Fruit fly (Drosophila melanogaster): ENCODE data around the gene CG45081.

CG45081 gene

dm6 chr3L:19264141-19264487 is 1.7 kb upstream of the CG45081 start, which contains the start of gene Max (continued):
- TF ChIP-seq lz (GFP tag; optimal IDR thresholded peaks at IDR 0.05) (peak; percentile 42), dac (GFP tag; optimal IDR thresholded peaks at IDR 0.05) (peak; percentile 1), Ets21C (GFP tag; optimal IDR thresholded peaks at IDR 0.05) (no peak), CG6163 (GFP tag; IDR thresholded peaks at IDR 0.05) (peak; percentile 73), esn (GFP tag; optimal IDR thresholded peaks at IDR 0.05) (peak; percentile 62), CG34406 (GFP tag; optimal IDR thresholded peaks at IDR 0.05) (peak; percentile 66), CG6854 (GFP tag; optimal IDR thresholded peaks at IDR 0.05) (peak; percentile 3), Lpt (GFP tag; optimal IDR thresholded peaks at IDR 0.05) (peak; percentile 42), vri (GFP tag; optimal IDR thresholded peaks at IDR 0.05) (no peak), net (GFP tag; optimal IDR thresholded peaks at IDR 0.05) (peak; percentile 43), salr (GFP tag; optimal IDR thresholded peaks at IDR 0.05) (peak in 1 of 2 experiments; percentile 32), CG32006 (GFP tag; optimal IDR thresholded peaks at IDR 0.05) (peak; percentile 62), cyc (GFP tag; optimal IDR thresholded peaks at IDR 0.05) (peak; percentile 23), CG11902 (GFP tag; optimal IDR thresholded peaks at IDR 0.05) (peak; percentile 31), Blimp-1 (GFP tag; optimal IDR thresholded peaks at IDR 0.05) (peak; percentile 13)

dm6 chr3L:19268720-19269401 is 3.0 kb downstream of the CG45081 start, which contains the start of the genes Aldh7A1 and CG14085:
Gene Aldh7A1, minus strand, starts transcription at chr3L:19268913.
Gene CG14085, plus strand, starts transcription at chr3L:19269351.
- TF ChIP-seq CG9139 (GFP tag; optimal IDR thresholded peaks at IDR 0.05) (no peak), vri (GFP tag; optimal IDR thresholded peaks at IDR 0.05) (peak; percentile 40), OdsH (GFP tag; optimal IDR thresholded peaks at IDR 0.05) (no peak), CG10669 (GFP tag; optimal IDR thresholded peaks at IDR 0.05) (no peak), CG6276 (GFP tag; optimal IDR thresholded peaks at IDR 0.05) (no peak), CG11762 (GFP tag; optimal IDR thresholded peaks at IDR 0.05; ENCODE audit: insufficient read depth) (no peak), Sox14 (GFP tag; optimal IDR thresholded peaks at IDR 0.05) (peak; percentile 51), CG8632 (GFP tag; optimal IDR thresholded peaks at IDR 0.05) (no peak), Hr39 (GFP tag; optimal IDR thresholded peaks at IDR 0.05) (no peak), CG3919 (GFP tag; optimal IDR thresholded peaks at IDR 0.05) (peak; percentile 29), svp (GFP tag) (peak; percentile 97), topi (GFP tag; optimal IDR thresholded peaks at IDR 0.05) (peak; percentile 9), Sox102F (GFP tag; optimal IDR thresholded peaks at IDR 0.05) (peak; percentile 3), Eip78C (GFP tag) (peak; percentile 60), Ets96B (tag; optimal IDR thresholded peaks at IDR 0.05) (no peak), eg (GFP tag; IDR thresholded peaks at IDR 0.05) (peak; percentile 39; the same call in 1 of the 3 replicates), CG16779 (tag; optimal IDR thresholded peaks at IDR 0.05) (no peak)

DNA sequence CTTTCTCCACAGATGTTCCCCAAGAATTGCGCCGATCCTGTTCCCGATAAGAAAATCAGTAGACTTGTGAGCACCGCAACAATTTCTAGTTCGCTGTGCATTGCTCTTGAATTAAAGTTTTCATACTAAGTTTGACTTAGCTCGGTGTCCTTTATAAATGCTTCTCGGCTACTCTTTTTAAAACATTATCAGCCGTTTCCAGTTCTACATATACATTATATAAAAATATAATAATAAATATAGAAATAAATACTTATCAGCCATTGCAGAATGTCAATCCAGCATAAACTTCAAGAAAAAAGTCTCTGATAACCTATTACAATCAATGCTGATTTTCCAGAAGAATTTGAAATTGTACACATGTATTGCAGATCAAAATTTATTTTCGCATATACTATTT is 4.7 kb downstream of the CG45081 start, which contains the start of gene CG14088:
CG14088 (minus strand) TSS at position 101 of the 400 bp plus-strand sequence.
- TF ChIP-seq pdm3 (GFP tag; optimal IDR thresholded peaks at IDR 0.05) (no peak), achi (GFP tag; optimal IDR thresholded peaks at IDR 0.05) (no peak)

- TF ChIP-seq CG8119 (GFP tag; IDR thresholded peaks at IDR 0.05) = no peak
- no peak for TF ChIP-seq Eip75B (GFP tag; optimal IDR thresholded peaks at IDR 0.05)
- TF ChIP-seq CG1621 (tag; optimal IDR thresholded peaks at IDR 0.05) = no peak
- no peak for TF ChIP-seq Hr38 (GFP tag; optimal IDR thresholded peaks at IDR 0.05)
- no peak for TF ChIP-seq CG7368 (GFP tag; optimal IDR thresholded peaks at IDR 0.05)
- TF ChIP-seq CG9139 (GFP tag; optimal IDR thresholded peaks at IDR 0.05) = no peak
- no peak for TF ChIP-seq CG4318 (GFP tag; optimal IDR thresholded peaks at IDR 0.05)
- TF ChIP-seq Hr39 (GFP tag; optimal IDR thresholded peaks at IDR 0.05) = no peak
- no peak for TF ChIP-seq CG34406 (GFP tag; optimal IDR thresholded peaks at IDR 0.05)
- no peak for TF ChIP-seq CG11902 (GFP tag; optimal IDR thresholded peaks at IDR 0.05)
- TF ChIP-seq CG31627 (GFP tag; optimal IDR thresholded peaks at IDR 0.05) = no peak
- no peak for TF ChIP-seq CG11762 (GFP tag; optimal IDR thresholded peaks at IDR 0.05; ENCODE audit: insufficient read depth)
- TF ChIP-seq OdsH (GFP tag; optimal IDR thresholded peaks at IDR 0.05) = no peak
- no peak for TF ChIP-seq achi (GFP tag; optimal IDR thresholded peaks at IDR 0.05)
- no peak for TF ChIP-seq Blimp-1 (GFP tag; optimal IDR thresholded peaks at IDR 0.05)
- TF ChIP-seq CG6854 (GFP tag; optimal IDR thresholded peaks at IDR 0.05) = no peak
- no peak for TF ChIP-seq acj6 (GFP tag; optimal IDR thresholded peaks at IDR 0.05)
- TF ChIP-seq Smox (GFP tag; optimal IDR thresholded peaks at IDR 0.05) = no peak
- TF ChIP-seq CG10631 (GFP tag; optimal IDR thresholded peaks at IDR 0.05) = no peak
Measured at dm6 chr3L:19275491-19275890, 9.6 kb downstream of the CG45081 start, which contains the start of gene CG14086. Gene CG14086, plus strand, starts transcription at chr3L:19275791.

All from whole organism, prepupa.